Worm (Caenorhabditis elegans) whole organism, late embryonic: ENCODE results near the gene ZK488.6.

Experiments
- C08G9.2 ChIP-seq: sonication (generic microtip); optimal IDR thresholded peaks from 2 replicates; lab custom pipeline; 2016; ENCODE audit warnings: mild to moderate bottlenecking, missing genetic modification characterization, moderate library complexity, missing compliant biosample characterization
- ceh-30 ChIP-seq: fragments of 150-350 bp; optimal IDR thresholded peaks from 2 replicates; lab custom pipeline; 2014; ENCODE audit warnings: missing biosample characterization, missing genetic modification characterization
- ceh-34 ChIP-seq: sonication (generic microtip); optimal IDR thresholded peaks from 2 replicates; lab custom pipeline; 2016; ENCODE audit warnings: mild to moderate bottlenecking, missing genetic modification characterization, missing compliant biosample characterization
- ceh-48 ChIP-seq: sonication (generic microtip); optimal IDR thresholded peaks from 2 replicates; lab custom pipeline; 2016; ENCODE audit warnings: missing genetic modification characterization, inconsistent platforms, missing compliant biosample characterization
- ceh-9 ChIP-seq: sonication (generic microtip); optimal IDR thresholded peaks from 2 replicates; lab custom pipeline; 2016; ENCODE audit warnings: mild to moderate bottlenecking, missing genetic modification characterization, inconsistent platforms, missing compliant biosample characterization
- elt-2 ChIP-seq: sonication (generic microtip); optimal IDR thresholded peaks from 2 replicates; lab custom pipeline; 2016; ENCODE audit warnings: missing genetic modification reagents, missing genetic modification characterization, missing compliant biosample characterization
- ets-4 ChIP-seq: sonication (generic microtip); optimal IDR thresholded peaks from 2 replicates; lab custom pipeline; 2016; ENCODE audit warnings: missing genetic modification characterization, missing compliant biosample characterization
- fax-1 ChIP-seq: sonication (generic microtip); optimal IDR thresholded peaks from 2 replicates; lab custom pipeline; 2016; ENCODE audit warnings: missing genotype, missing genetic modification characterization, missing compliant biosample characterization
- fkh-10 ChIP-seq: fragments of 150-350 bp; optimal IDR thresholded peaks from 2 replicates; lab custom pipeline; 2014; ENCODE audit warnings: missing biosample characterization, missing genetic modification reagents, missing genetic modification characterization
- hlh-8 ChIP-seq: sonication (generic microtip); optimal IDR thresholded peaks from 2 replicates; lab custom pipeline; 2016; ENCODE audit warnings: missing genotype, missing genetic modification characterization, missing compliant biosample characterization
- lim-6 ChIP-seq: sonication (generic microtip); optimal IDR thresholded peaks from 2 replicates; lab custom pipeline; 2016; ENCODE audit warnings: missing genetic modification characterization, missing compliant biosample characterization
- pag-3 ChIP-seq: sonication (generic microtip); optimal IDR thresholded peaks from 2 replicates; lab custom pipeline; 2016; ENCODE audit warnings: missing compliant biosample characterization, missing genetic modification characterization, borderline replicate concordance
- unc-3 ChIP-seq, 2 experiments: fragments of 200-800 bp in 1 of 2; sonication (Bioruptor generic) in 1 of 2; sonication (generic microtip) in 1 of 2; conservative IDR thresholded peaks in 1 of 2; optimal IDR thresholded peaks in 1 of 2; 2 replicates each; pipeline versions ENCODE4 v1.3.6 to Lab custom; 2016 to 2022; ENCODE audit warnings: missing compliant biosample characterization in 2 of 2, missing genetic modification characterization in 2 of 2, missing genetic modification reagents in 1 of 2
- unc-86 ChIP-seq: sonication (generic microtip); optimal IDR thresholded peaks from 2 replicates; lab custom pipeline; 2016; ENCODE audit warnings: missing genetic modification characterization, missing compliant biosample characterization

DNA sequence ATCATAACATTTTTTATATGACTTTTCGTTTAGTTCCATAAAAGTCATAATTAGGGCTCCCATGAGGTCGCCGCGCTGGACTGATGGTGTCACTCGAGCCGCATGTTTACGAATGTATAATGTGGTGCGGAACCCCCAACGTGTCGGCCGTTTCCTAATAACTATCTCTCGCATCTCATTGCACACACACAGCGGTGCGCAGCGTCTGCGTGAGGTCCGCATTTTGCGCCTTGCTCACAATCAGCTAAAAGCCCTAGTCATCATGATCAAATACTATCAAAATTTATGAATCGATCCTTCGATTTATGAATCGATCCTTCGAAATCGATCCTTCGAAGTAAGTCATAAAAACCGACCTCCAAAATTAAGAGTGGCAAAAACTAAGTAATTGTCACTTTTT is 30.3 kb upstream of the ZK488.6 start, which contains the start of gene srx-7:
- no peak for TF ChIP-seq unc-3 (GFP tag; conservative IDR thresholded peaks at IDR 0.05; lab: Robert Waterston, UW)
- TF ChIP-seq unc-3 (tag; optimal IDR thresholded peaks at IDR 0.05; lab: Kevin White, UChicago): no peak
- no peak for TF ChIP-seq elt-2 (tag; lab: Kevin White, UChicago)
- TF ChIP-seq C08G9.2 (tag; lab: Kevin White, UChicago): no peak
- TF ChIP-seq hlh-8 (tag; lab: Kevin White, UChicago): no peak
- TF ChIP-seq unc-86 (tag; lab: Kevin White, UChicago): no peak
- TF ChIP-seq ceh-9 (tag; lab: Kevin White, UChicago): no peak
- TF ChIP-seq ceh-30 (tag; lab: Kevin White, UChicago): no peak
- no peak for TF ChIP-seq fkh-10 (GFP tag; lab: Kevin White, UChicago)
- TF ChIP-seq ets-4 (tag; lab: Kevin White, UChicago): no peak
- no peak for TF ChIP-seq lim-6 (tag; lab: Kevin White, UChicago)
- no peak for TF ChIP-seq ceh-48
- TF ChIP-seq ceh-34 (tag; lab: Kevin White, UChicago): no peak
- no peak for TF ChIP-seq pag-3 (tag; lab: Kevin White, UChicago)
- TF ChIP-seq fax-1: no peak
